Worm (Caenorhabditis elegans) whole organism, mixed stage, embryonic: ENCODE results near the gene slc-17.2.

ENCODE experiments used
- M03D4.4 ChIP-seq: sonication (generic microtip); optimal IDR thresholded peaks from 2 replicates; lab custom pipeline; 2017; ENCODE audit warnings: mild to moderate bottlenecking, missing genetic modification characterization, missing compliant biosample characterization
- bed-3 ChIP-seq: fragments of 200-800 bp; sonication (Bioruptor generic); optimal IDR thresholded peaks from 3 replicates; lab custom pipeline; 2018; ENCODE audit warnings: mild to moderate bottlenecking, missing genetic modification characterization, moderate library complexity, missing compliant biosample characterization
- blmp-1 ChIP-seq: fragments of 150-350 bp; optimal IDR thresholded peaks from 2 replicates; lab custom pipeline; 2014; ENCODE audit warnings: missing biosample characterization, missing genetic modification characterization
- ceh-39 ChIP-seq: fragments of 150-350 bp; optimal IDR thresholded peaks from 2 replicates; lab custom pipeline; 2014; ENCODE audit warnings: missing biosample characterization, missing genetic modification characterization
- ceh-43 ChIP-seq: fragments of 200-800 bp; sonication (Bioruptor generic); optimal IDR thresholded peaks from 2 replicates; lab custom pipeline; 2018; ENCODE audit warnings: mild to moderate bottlenecking, missing genetic modification characterization, moderate library complexity, missing compliant biosample characterization
- ceh-83 ChIP-seq: fragments of 200-800 bp; sonication (Bioruptor generic); optimal IDR thresholded peaks from 2 replicates; lab custom pipeline; 2018; ENCODE audit warnings: mild to moderate bottlenecking, missing genetic modification characterization, missing compliant biosample characterization
- ces-1 ChIP-seq: fragments of 150-350 bp; optimal IDR thresholded peaks from 2 replicates; lab custom pipeline; 2014; ENCODE audit warnings: missing biosample characterization, missing genetic modification reagents, missing genetic modification characterization
- cnd-1 ChIP-seq: fragments of 200-800 bp; sonication (Bioruptor generic); optimal IDR thresholded peaks from 2 replicates; lab custom pipeline; 2018; ENCODE audit warnings: mild to moderate bottlenecking, missing genetic modification characterization, missing compliant biosample characterization
- drap-1 ChIP-seq: fragments of 200-800 bp; sonication (Bioruptor generic); optimal IDR thresholded peaks from 3 replicates; lab custom pipeline; 2018; ENCODE audit warnings: mild to moderate bottlenecking, missing genetic modification characterization, missing compliant biosample characterization
- elt-1 ChIP-seq: sonication (generic microtip); optimal IDR thresholded peaks from 2 replicates; lab custom pipeline; 2017; ENCODE audit warnings: missing genetic modification characterization, mild to moderate bottlenecking, missing compliant biosample characterization, antibody characterized with exemption, moderate library complexity, borderline replicate concordance; ENCODE audit not compliant: insufficient read depth
- elt-3 ChIP-seq: fragments of 150-350 bp; optimal IDR thresholded peaks from 2 replicates; lab custom pipeline; 2014; ENCODE audit warnings: missing biosample characterization, missing genetic modification characterization
- flh-1 ChIP-seq: fragments of 200-800 bp; sonication (Bioruptor generic); optimal IDR thresholded peaks from 2 replicates; lab custom pipeline; 2018; ENCODE audit warnings: mild to moderate bottlenecking, missing genetic modification characterization, moderate library complexity, missing compliant biosample characterization
- ham-2 ChIP-seq: fragments of 200-800 bp; sonication (Bioruptor generic); optimal IDR thresholded peaks from 2 replicates; lab custom pipeline; 2018; ENCODE audit warnings: mild to moderate bottlenecking, missing genetic modification characterization, missing compliant biosample characterization
- hlh-1 ChIP-seq: fragments of 150-350 bp; optimal IDR thresholded peaks from 2 replicates; lab custom pipeline; 2014; ENCODE audit warnings: missing biosample characterization, missing genetic modification reagents, missing genetic modification characterization
- lin-13 ChIP-seq: fragments of 150-350 bp; optimal IDR thresholded peaks from 2 replicates; lab custom pipeline; 2014; ENCODE audit warnings: missing biosample characterization, missing genetic modification characterization
- lin-32 ChIP-seq: fragments of 200-800 bp; sonication (Bioruptor generic); optimal IDR thresholded peaks from 2 replicates; lab custom pipeline; 2018; ENCODE audit warnings: mild to moderate bottlenecking, missing genetic modification characterization, missing compliant biosample characterization
- lsy-2 ChIP-seq: fragments of 150-350 bp; optimal IDR thresholded peaks from 2 replicates; lab custom pipeline; 2014; ENCODE audit warnings: missing biosample characterization, missing genetic modification characterization
- mab-5 ChIP-seq: fragments of 150-350 bp; optimal IDR thresholded peaks from 2 replicates; lab custom pipeline; 2014; ENCODE audit warnings: missing biosample characterization, missing genetic modification characterization
- mep-1 ChIP-seq: fragments of 150-350 bp; optimal IDR thresholded peaks from 2 replicates; lab custom pipeline; 2017; ENCODE audit warnings: missing biosample characterization, missing genetic modification reagents, missing genetic modification characterization, inconsistent platforms
- mls-2 ChIP-seq: sonication (generic microtip); optimal IDR thresholded peaks from 2 replicates; lab custom pipeline; 2016; ENCODE audit warnings: mild to moderate bottlenecking, missing genetic modification characterization, moderate library complexity, missing compliant biosample characterization
- nhr-12 ChIP-seq: fragments of 150-350 bp; optimal IDR thresholded peaks from 2 replicates; lab custom pipeline; 2014; ENCODE audit warnings: missing biosample characterization, missing genetic modification characterization
- nhr-2 ChIP-seq: fragments of 150-350 bp; optimal IDR thresholded peaks from 2 replicates; lab custom pipeline; 2014; ENCODE audit warnings: missing biosample characterization, missing genetic modification characterization
- nhr-237 ChIP-seq: fragments of 150-350 bp; optimal IDR thresholded peaks from 2 replicates; lab custom pipeline; 2014; ENCODE audit warnings: missing biosample characterization, missing genetic modification characterization
- nhr-28 ChIP-seq: fragments of 150-350 bp; optimal IDR thresholded peaks from 2 replicates; lab custom pipeline; 2014; ENCODE audit warnings: missing biosample characterization, missing genetic modification characterization
- nhr-76 ChIP-seq: sonication (generic microtip); optimal IDR thresholded peaks from 2 replicates; lab custom pipeline; 2017; ENCODE audit warnings: missing biosample characterization, missing genetic modification characterization
- pha-4 ChIP-seq: fragments of 150-350 bp; optimal IDR thresholded peaks from 2 replicates; lab custom pipeline; 2018; ENCODE audit warnings: missing biosample characterization, missing genetic modification reagents, missing genetic modification characterization
- sem-2 ChIP-seq: fragments of 200-800 bp; sonication (Bioruptor generic); optimal IDR thresholded peaks from 2 replicates; lab custom pipeline; 2018; ENCODE audit warnings: mild to moderate bottlenecking, missing genetic modification characterization, missing compliant biosample characterization
- snpc-4 ChIP-seq: fragments of 150-350 bp; optimal IDR thresholded peaks from 2 replicates; lab custom pipeline; 2014; ENCODE audit warnings: missing biosample characterization, missing genetic modification characterization
- sptf-1 ChIP-seq: sonication (generic microtip); optimal IDR thresholded peaks from 2 replicates; lab custom pipeline; 2017; ENCODE audit warnings: mild to moderate bottlenecking, missing genetic modification characterization, moderate library complexity, missing compliant biosample characterization
- tbx-8 ChIP-seq: fragments of 200-800 bp; sonication (Bioruptor generic); optimal IDR thresholded peaks from 2 replicates; lab custom pipeline; 2018; ENCODE audit warnings: mild to moderate bottlenecking, missing genetic modification characterization, moderate library complexity, missing compliant biosample characterization
- unc-120 ChIP-seq: sonication (generic microtip); optimal IDR thresholded peaks from 2 replicates; lab custom pipeline; 2017; ENCODE audit warnings: missing genetic modification characterization, missing compliant biosample characterization; ENCODE audit not compliant: poor library complexity, severe bottlenecking
- unc-39 ChIP-seq: fragments of 150-350 bp; optimal IDR thresholded peaks from 2 replicates; lab custom pipeline; 2014; ENCODE audit warnings: missing biosample characterization, missing genetic modification characterization
- unc-62 ChIP-seq: fragments of 150-350 bp; optimal IDR thresholded peaks from 2 replicates; lab custom pipeline; 2014; ENCODE audit warnings: missing biosample characterization, missing genetic modification reagents, missing genetic modification characterization
- zip-8 ChIP-seq: fragments of 150-350 bp; optimal IDR thresholded peaks from 2 replicates; lab custom pipeline; 2014; ENCODE audit warnings: missing biosample characterization, missing genetic modification characterization
- ztf-11 ChIP-seq: fragments of 150-350 bp; optimal IDR thresholded peaks from 2 replicates; lab custom pipeline; 2014; ENCODE audit warnings: missing biosample characterization, missing genetic modification characterization

The slc-17.2 gene

ce11 chrIII:9413340-9413739, 23.4 kb upstream of the slc-17.2 start, which contains the start of gene T26G10.3:
T26G10.3 (minus strand) TSS chrIII:9413440.
- TF ChIP-seq bed-3 (no peak), elt-1 (no peak), sem-2 (GFP tag; lab: Kevin White, UChicago) (no peak), unc-39 (tag; lab: Kevin White, UChicago) (no peak), ceh-39 (tag; lab: Kevin White, UChicago) (no peak), ces-1 (GFP tag; lab: Kevin White, UChicago) (no peak), nhr-28 (no peak), blmp-1 (tag; lab: Kevin White, UChicago) (no peak), hlh-1 (tag; lab: Kevin White, UChicago) (no peak), lsy-2 (tag; lab: Kevin White, UChicago) (no peak), ham-2 (GFP tag; lab: Kevin White, UChicago) (no peak), ceh-43 (GFP tag; lab: Kevin White, UChicago) (no peak), nhr-237 (tag; lab: Kevin White, UChicago) (no peak), snpc-4 (tag; lab: Kevin White, UChicago) (no peak), mls-2 (tag; lab: Kevin White, UChicago) (no peak)
- TF ChIP-seq, all 35 proteins: peak for 0

- TF ChIP-seq bed-3 = no peak
- no peak for TF ChIP-seq sem-2 (GFP tag; lab: Kevin White, UChicago)
- TF ChIP-seq ceh-43 (GFP tag; lab: Kevin White, UChicago) = no peak
- TF ChIP-seq ztf-11 (tag; lab: Kevin White, UChicago) = no peak
- TF ChIP-seq M03D4.4 (tag; lab: Kevin White, UChicago) = no peak
- no peak for TF ChIP-seq mls-2 (tag; lab: Kevin White, UChicago)
- no peak for TF ChIP-seq drap-1 (GFP tag; lab: Kevin White, UChicago)
- TF ChIP-seq ceh-83 = no peak
- TF ChIP-seq tbx-8 = no peak
- TF ChIP-seq flh-1 (GFP tag; lab: Kevin White, UChicago) = no peak
- no peak for TF ChIP-seq unc-39 (tag; lab: Kevin White, UChicago)
- no peak for TF ChIP-seq sptf-1 (tag; lab: Kevin White, UChicago)
- TF ChIP-seq blmp-1 (tag; lab: Kevin White, UChicago) = peak; percentile 43
- TF ChIP-seq lin-13 (tag; lab: Kevin White, UChicago) = no peak
- TF ChIP-seq zip-8 (tag; lab: Kevin White, UChicago) = no peak
- no peak for TF ChIP-seq snpc-4 (tag; lab: Kevin White, UChicago)
- peak; percentile 49 for TF ChIP-seq mep-1 (tag; lab: Kevin White, UChicago)
- peak; percentile 66 for TF ChIP-seq ces-1 (GFP tag; lab: Kevin White, UChicago)
- no peak for TF ChIP-seq nhr-76
- TF ChIP-seq pha-4 (tag; lab: Kevin White, UChicago) = peak; percentile 35
- no peak for TF ChIP-seq ham-2 (GFP tag; lab: Kevin White, UChicago)
- TF ChIP-seq ceh-39 (tag; lab: Kevin White, UChicago) = no peak
- TF ChIP-seq nhr-2 (tag; lab: Kevin White, UChicago) = no peak
- TF ChIP-seq hlh-1 (tag; lab: Kevin White, UChicago) = no peak
- TF ChIP-seq lsy-2 (tag; lab: Kevin White, UChicago) = peak; percentile 64
- no peak for TF ChIP-seq elt-1
- no peak for TF ChIP-seq nhr-28
- no peak for TF ChIP-seq unc-62 (GFP tag; lab: Kevin White, UChicago)
- TF ChIP-seq nhr-237 (tag; lab: Kevin White, UChicago) = peak; percentile 30
These were observed 16.7 kb upstream of the slc-17.2 start, which contains the start of gene T26G10.1 for ce11 chrIII:9406600-9406999. T26G10.1 (minus strand) TSS chrIII:9406641.

- TF ChIP-seq blmp-1 (tag; lab: Kevin White, UChicago) (no peak), drap-1 (GFP tag; lab: Kevin White, UChicago) (no peak), ztf-11 (tag; lab: Kevin White, UChicago) (no peak), mep-1 (tag; lab: Kevin White, UChicago) (no peak), tbx-8 (no peak)
These were observed 11.1 kb upstream of the slc-17.2 start, which contains the start of gene nlp-48 for ce11 chrIII:9401036-9401435. nlp-48 (minus strand) TSS chrIII:9401136.

- TF ChIP-seq lsy-2 (tag; lab: Kevin White, UChicago) (peak; percentile 20), mep-1 (tag; lab: Kevin White, UChicago) (peak; percentile 13), ceh-43 (GFP tag; lab: Kevin White, UChicago) (no peak), M03D4.4 (tag; lab: Kevin White, UChicago) (no peak), elt-1 (no peak), sem-2 (GFP tag; lab: Kevin White, UChicago) (no peak), nhr-237 (tag; lab: Kevin White, UChicago) (no peak), nhr-12 (no peak), ham-2 (GFP tag; lab: Kevin White, UChicago) (no peak), ceh-83 (no peak), cnd-1 (no peak), nhr-2 (tag; lab: Kevin White, UChicago) (no peak), tbx-8 (no peak), drap-1 (GFP tag; lab: Kevin White, UChicago) (no peak), ces-1 (GFP tag; lab: Kevin White, UChicago) (peak; percentile 45), lin-13 (tag; lab: Kevin White, UChicago) (no peak), unc-120 (tag; lab: Kevin White, UChicago) (no peak), bed-3 (no peak), ztf-11 (tag; lab: Kevin White, UChicago) (no peak), pha-4 (tag; lab: Kevin White, UChicago) (peak; percentile 18), zip-8 (tag; lab: Kevin White, UChicago) (no peak), mab-5 (tag; lab: Kevin White, UChicago) (no peak), hlh-1 (tag; lab: Kevin White, UChicago) (no peak), nhr-28 (no peak), ceh-39 (tag; lab: Kevin White, UChicago) (no peak), lin-32 (GFP tag; lab: Kevin White, UChicago) (no peak), elt-3 (tag; lab: Kevin White, UChicago) (no peak), flh-1 (GFP tag; lab: Kevin White, UChicago) (no peak), blmp-1 (tag; lab: Kevin White, UChicago) (no peak), unc-39 (tag; lab: Kevin White, UChicago) (no peak), unc-62 (GFP tag; lab: Kevin White, UChicago) (no peak)
These were observed 3.3 kb upstream of the slc-17.2 start, which contains the start of the genes gpr-2 and rgr-1 for ce11 chrIII:9393114-9393780. gpr-2 (minus strand) TSS chrIII:9393164. rgr-1 (plus strand) TSS chrIII:9393730.
